Fruit fly (Drosophila melanogaster): ENCODE measurements around the gene CG31752.
A peak's percentile ranks its signal among the peaks of the same experiment; 100 is the strongest.

The CG31752 gene

DNA sequence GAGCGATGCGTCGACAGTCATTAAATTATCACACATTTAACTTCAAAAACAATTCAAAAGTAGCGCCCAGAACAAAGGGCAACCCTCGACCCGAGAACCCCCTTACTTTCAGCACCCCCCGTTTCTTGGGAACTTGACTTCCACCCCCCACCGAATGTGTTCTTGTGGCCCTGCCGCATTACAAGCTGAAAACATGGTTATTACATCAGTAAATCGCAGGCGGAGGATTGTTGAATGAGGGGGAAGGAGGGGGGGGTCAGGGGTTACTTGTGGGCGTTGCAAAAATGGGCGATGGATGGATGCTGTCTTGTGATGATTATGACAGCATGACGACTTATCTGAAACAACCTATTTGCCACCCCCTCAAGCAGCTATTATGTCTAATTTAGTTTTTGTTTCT is 25.9 kb downstream of the CG31752 start:
- TF ChIP-seq fkh (GFP tag; optimal IDR thresholded peaks at IDR 0.05) (no peak), dsx (GFP tag; optimal IDR thresholded peaks at IDR 0.05; ENCODE audit: poor library complexity, severe bottlenecking) (no peak), cyc (GFP tag; optimal IDR thresholded peaks at IDR 0.05) (no peak), Eip75B (GFP tag; optimal IDR thresholded peaks at IDR 0.05) (no peak), Lpt (GFP tag; optimal IDR thresholded peaks at IDR 0.05) (no peak), Ets96B (tag; optimal IDR thresholded peaks at IDR 0.05) (no peak), OdsH (GFP tag; optimal IDR thresholded peaks at IDR 0.05) (no peak), CG6276 (GFP tag; optimal IDR thresholded peaks at IDR 0.05) (no peak), Met (GFP tag; optimal IDR thresholded peaks at IDR 0.05) (no peak), Eip93F (GFP tag; optimal IDR thresholded peaks at IDR 0.05) (no peak), dac (GFP tag; optimal IDR thresholded peaks at IDR 0.05) (no peak), salr (GFP tag; optimal IDR thresholded peaks at IDR 0.05) (no peak)

DNA sequence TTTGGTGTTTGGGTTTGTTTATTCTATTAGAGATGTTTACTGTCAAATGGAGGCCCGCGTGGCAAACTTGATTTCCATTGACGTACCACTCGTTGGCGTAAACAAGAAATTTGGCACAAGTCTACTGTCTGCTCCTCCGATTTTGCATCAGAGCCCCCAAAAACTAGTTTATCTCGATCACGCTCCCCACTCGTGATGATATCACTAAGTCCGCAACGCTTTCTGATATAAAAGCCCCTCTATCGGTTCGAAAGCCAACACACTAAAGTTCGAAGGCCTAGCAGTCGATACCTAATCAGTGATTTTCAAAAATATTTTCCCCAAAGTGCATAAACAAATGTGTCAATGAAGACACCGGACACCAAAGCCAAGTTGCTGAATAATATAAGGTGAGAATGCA is 28.4 kb downstream of the CG31752 start:
- TF ChIP-seq Met (GFP tag; optimal IDR thresholded peaks at IDR 0.05) (no peak), ss (GFP tag; optimal IDR thresholded peaks at IDR 0.05) (no peak), Ets96B (tag; optimal IDR thresholded peaks at IDR 0.05) (no peak), CG15336 (GFP tag; IDR thresholded peaks at IDR 0.05) (no peak), Hr38 (GFP tag; optimal IDR thresholded peaks at IDR 0.05) (no peak), cyc (GFP tag; optimal IDR thresholded peaks at IDR 0.05) (no peak), Sox102F (GFP tag; optimal IDR thresholded peaks at IDR 0.05) (no peak), CG4318 (GFP tag; optimal IDR thresholded peaks at IDR 0.05) (no peak), Smox (GFP tag; optimal IDR thresholded peaks at IDR 0.05) (no peak), CG32006 (GFP tag; optimal IDR thresholded peaks at IDR 0.05) (no peak), CG34406 (GFP tag; optimal IDR thresholded peaks at IDR 0.05) (no peak), CG6163 (GFP tag; IDR thresholded peaks at IDR 0.05) (no peak), Eip93F (GFP tag; optimal IDR thresholded peaks at IDR 0.05) (no peak), Ets21C (GFP tag; optimal IDR thresholded peaks at IDR 0.05) (no peak), vri (GFP tag; optimal IDR thresholded peaks at IDR 0.05) (no peak)

DNA sequence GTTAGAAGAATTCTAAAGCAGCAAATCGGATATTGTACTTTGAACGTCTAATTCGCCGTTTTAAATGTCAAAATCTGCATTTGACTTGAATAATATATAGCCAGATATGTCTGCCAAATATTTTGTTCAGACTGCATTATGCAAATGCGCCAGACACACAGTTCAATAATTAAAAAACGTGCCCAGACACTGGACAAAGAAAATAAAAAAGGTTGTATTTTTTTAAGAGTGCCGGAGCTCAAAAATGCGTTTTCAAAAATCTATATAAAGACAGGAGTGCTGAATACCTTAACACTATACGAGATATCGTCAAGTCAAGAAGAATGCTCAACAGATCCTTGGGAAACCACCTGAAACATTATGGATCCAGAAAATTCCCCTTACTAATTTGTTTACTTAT is 28.8 kb downstream of the CG31752 start, which contains the start of the genes CG17325 and CG42305:
CG17325 (plus strand) TSS at position 301 of the 400 bp plus-strand sequence.
CG42305 (plus strand) TSS at position 301 of the 400 bp plus-strand sequence.
- TF ChIP-seq esn (GFP tag; optimal IDR thresholded peaks at IDR 0.05) (no peak), Ets21C (GFP tag; optimal IDR thresholded peaks at IDR 0.05) (no peak), CG31627 (GFP tag; optimal IDR thresholded peaks at IDR 0.05) (no peak), Ets96B (tag; optimal IDR thresholded peaks at IDR 0.05) (no peak), dac (GFP tag; optimal IDR thresholded peaks at IDR 0.05) (no peak), CG7368 (GFP tag; optimal IDR thresholded peaks at IDR 0.05) (no peak), acj6 (GFP tag; optimal IDR thresholded peaks at IDR 0.05) (no peak), Smox (GFP tag; optimal IDR thresholded peaks at IDR 0.05) (no peak), CG10631 (GFP tag; optimal IDR thresholded peaks at IDR 0.05) (no peak), fkh (GFP tag; optimal IDR thresholded peaks at IDR 0.05) (no peak), cyc (GFP tag; optimal IDR thresholded peaks at IDR 0.05) (no peak), CG6792 (GFP tag; optimal IDR thresholded peaks at IDR 0.05) (no peak)

DNA sequence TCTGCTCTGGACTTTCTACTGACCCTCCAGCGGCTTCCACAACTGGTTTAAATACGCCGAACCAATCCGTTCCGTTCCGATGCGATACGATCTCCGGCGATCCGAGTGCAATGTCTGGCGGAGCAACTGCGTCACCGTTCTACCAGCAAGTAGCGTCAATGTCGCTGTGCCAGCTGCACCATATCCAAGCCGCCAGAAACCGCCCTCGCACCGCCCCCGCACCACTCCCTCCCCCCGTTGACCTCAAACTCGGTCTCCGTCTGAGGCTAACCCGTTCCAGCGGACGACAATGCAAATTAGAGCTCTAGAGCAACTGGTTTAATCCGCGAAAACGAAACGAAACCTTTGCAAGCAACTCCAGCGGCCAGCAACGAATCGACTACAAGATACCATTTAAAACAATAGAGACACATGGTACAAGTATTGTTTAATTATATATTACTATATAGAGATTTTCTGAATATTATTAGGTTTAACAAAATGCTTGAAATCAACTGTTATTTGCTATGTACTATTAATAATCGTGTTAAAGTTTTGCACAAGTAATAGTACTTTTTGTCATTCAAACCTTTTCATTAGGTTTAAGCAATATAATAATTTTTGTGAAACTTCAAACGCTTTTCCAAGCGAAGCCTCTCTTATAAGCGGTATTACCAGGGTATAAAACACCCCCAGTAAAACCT is 30.0 kb downstream of the CG31752 start, which contains the start of the genes CG10570 and CG42502:
CG10570 (minus strand) TSS at position 293 of the 683 bp plus-strand sequence.
CG42502 (minus strand) TSS at position 293 of the 683 bp plus-strand sequence.
- TF ChIP-seq CG6808 (GFP tag; optimal IDR thresholded peaks at IDR 0.05) (peak; percentile 37), svp (GFP tag) (peak; percentile 60), Smox (GFP tag; optimal IDR thresholded peaks at IDR 0.05) (peak; percentile 16), dsx (GFP tag; optimal IDR thresholded peaks at IDR 0.05; ENCODE audit: poor library complexity, severe bottlenecking) (peak; percentile 33), CG3032 (tag; optimal IDR thresholded peaks at IDR 0.05) (peak; percentile 40), CG10669 (GFP tag; optimal IDR thresholded peaks at IDR 0.05) (peak; percentile 49), CG11902 (GFP tag; optimal IDR thresholded peaks at IDR 0.05) (peak; percentile 30), CG8319 (GFP tag; optimal IDR thresholded peaks at IDR 0.05) (no peak), CG6276 (GFP tag; optimal IDR thresholded peaks at IDR 0.05) (no peak), ss (GFP tag; optimal IDR thresholded peaks at IDR 0.05) (peak in 1 of 2 experiments; percentile 43), Ets96B (tag; optimal IDR thresholded peaks at IDR 0.05) (peak; percentile 38), CG6163 (GFP tag; IDR thresholded peaks at IDR 0.05) (0 out of 3 replicates have a peak, but pooled peaks have one; percentile 12), CG31627 (GFP tag; optimal IDR thresholded peaks at IDR 0.05) (no peak), Eip78C (GFP tag) (peak; percentile 74), acj6 (GFP tag; optimal IDR thresholded peaks at IDR 0.05) (peak; percentile 9), Met (GFP tag; optimal IDR thresholded peaks at IDR 0.05) (no peak), CG34406 (GFP tag; optimal IDR thresholded peaks at IDR 0.05) (peak; percentile 48), achi (GFP tag; optimal IDR thresholded peaks at IDR 0.05) (peak; percentile 11), topi (GFP tag; optimal IDR thresholded peaks at IDR 0.05) (peak; percentile 17), CG4318 (GFP tag; optimal IDR thresholded peaks at IDR 0.05) (no peak), CG10631 (GFP tag; optimal IDR thresholded peaks at IDR 0.05) (peak; percentile 21), CG1621 (tag; optimal IDR thresholded peaks at IDR 0.05) (peak; percentile 93), spab (GFP tag; optimal IDR thresholded peaks at IDR 0.05) (peak; percentile 12), OdsH (GFP tag; optimal IDR thresholded peaks at IDR 0.05) (peak; percentile 32), CG8632 (GFP tag; optimal IDR thresholded peaks at IDR 0.05) (peak; percentile 50), Sox15 (GFP tag; optimal IDR thresholded peaks at IDR 0.05) (peak; percentile 10), vri (GFP tag; optimal IDR thresholded peaks at IDR 0.05) (no peak)

All from whole organism, prepupa.